Fruit fly (Drosophila melanogaster): ENCODE data around the gene Pits.

dm6 chrX:12547657-12548056, 35.3 kb downstream of the Pits start:
- TF ChIP-seq salr (GFP tag; optimal IDR thresholded peaks at IDR 0.05), result no peak
- no peak for TF ChIP-seq CG15336 (GFP tag; IDR thresholded peaks at IDR 0.05)
- no peak for TF ChIP-seq Sox102F (GFP tag; optimal IDR thresholded peaks at IDR 0.05)
- no peak for TF ChIP-seq CG6854 (GFP tag; optimal IDR thresholded peaks at IDR 0.05)
- no peak for TF ChIP-seq Eip93F (GFP tag; optimal IDR thresholded peaks at IDR 0.05)
- TF ChIP-seq CG8119 (GFP tag; IDR thresholded peaks at IDR 0.05), result no peak
- peak; percentile 6 for TF ChIP-seq Eip78C (GFP tag)
- peak; percentile 4 for TF ChIP-seq CG31627 (GFP tag; optimal IDR thresholded peaks at IDR 0.05)
- no peak for TF ChIP-seq svp (GFP tag)
- TF ChIP-seq pdm3 (GFP tag; optimal IDR thresholded peaks at IDR 0.05), result no peak
- TF ChIP-seq cyc (GFP tag; optimal IDR thresholded peaks at IDR 0.05), result no peak
- no peak for TF ChIP-seq CG8632 (GFP tag; optimal IDR thresholded peaks at IDR 0.05)
- no peak for TF ChIP-seq Gug (GFP tag; IDR thresholded peaks at IDR 0.05)
- TF ChIP-seq Hr4 (GFP tag; optimal IDR thresholded peaks at IDR 0.05), result no peak

All from whole organism, prepupa.